Fruit fly (Drosophila melanogaster): Measurements from ENCODE around the gene Fit1.

DNA sequence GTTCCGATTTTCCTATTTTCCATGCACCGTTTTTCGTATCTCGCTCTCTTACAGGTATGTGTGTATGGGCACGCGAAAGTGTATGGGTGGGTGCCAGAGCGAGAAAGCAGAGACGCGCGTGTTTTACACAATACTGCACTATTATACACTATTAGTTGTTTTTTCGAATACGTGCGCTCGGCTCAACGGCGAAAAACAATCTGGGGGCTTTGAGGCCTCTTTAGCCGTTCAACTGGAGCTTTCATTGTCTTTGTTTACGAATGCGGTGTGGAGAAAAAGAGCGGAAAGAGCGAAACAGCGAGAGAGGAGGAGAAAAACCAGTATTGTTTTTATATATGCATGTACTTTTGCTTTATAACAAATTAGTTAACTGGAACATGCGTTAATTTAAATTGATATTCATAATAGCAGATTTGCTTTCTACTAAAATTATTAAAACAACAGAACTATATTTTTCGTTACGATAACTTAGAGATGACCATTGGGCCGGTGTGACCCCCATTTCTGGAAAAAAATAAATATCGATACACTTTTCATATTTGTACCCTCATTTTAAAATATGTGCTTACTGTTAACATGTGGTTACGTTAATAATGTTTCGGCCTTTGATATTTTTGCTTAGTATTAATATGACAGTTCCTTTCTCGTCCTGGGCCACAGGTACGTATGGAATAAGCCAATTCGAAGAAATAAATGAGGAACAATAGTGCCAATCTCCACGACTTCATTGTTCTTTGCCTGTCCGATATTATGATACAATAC, 687 bp upstream of the Fit1 start, which contains the start of gene CG14995:
- peak; percentile 41 for TF ChIP-seq tj (GFP tag; optimal IDR thresholded peaks at IDR 0.05)
- peak; percentile 38 for TF ChIP-seq ovo (GFP tag; optimal IDR thresholded peaks at IDR 0.05)
- peak; percentile 36 for TF ChIP-seq pad (GFP tag; optimal IDR thresholded peaks at IDR 0.05)
- peak; percentile 67 for TF ChIP-seq bab1 (GFP tag; optimal IDR thresholded peaks at IDR 0.05)
- peak; percentile 39 for TF ChIP-seq CG7101 (tag; optimal IDR thresholded peaks at IDR 0.05)
- TF ChIP-seq CG7045 (GFP tag; optimal IDR thresholded peaks at IDR 0.05): no peak
- TF ChIP-seq CG14711 (tag; optimal IDR thresholded peaks at IDR 0.05): peak; percentile 33
- TF ChIP-seq CG1620 (GFP tag; optimal IDR thresholded peaks at IDR 0.05): no peak
- TF ChIP-seq CG11617 (GFP tag; optimal IDR thresholded peaks at IDR 0.05): no peak
- TF ChIP-seq toe (GFP tag; optimal IDR thresholded peaks at IDR 0.05): peak; percentile 25
- no peak for TF ChIP-seq CG5204 (GFP tag; optimal IDR thresholded peaks at IDR 0.05)
- TF ChIP-seq kay (GFP tag; ENCODE audit: borderline replicate concordance): peak; percentile 93
